Worm (Caenorhabditis elegans) whole organism, L1 larva: ENCODE results near the gene Y54G11A.7.

Source experiments
- F16B12.6 ChIP-seq: fragments of 150-350 bp; optimal IDR thresholded peaks from 2 replicates; lab custom pipeline; 2014; ENCODE audit warnings: missing biosample characterization, missing genetic modification characterization
- ama-1 ChIP-seq: fragments of 150-350 bp; optimal IDR thresholded peaks from 2 replicates; lab custom pipeline; 2014
- fos-1 ChIP-seq: fragments of 150-350 bp; optimal IDR thresholded peaks from 2 replicates; lab custom pipeline; 2014; ENCODE audit warnings: missing biosample characterization, missing genetic modification characterization
- ztf-11 ChIP-seq, 2 experiments: sonication (generic microtip); optimal IDR thresholded peaks; 2 replicates each; lab custom pipeline; 2016 to 2017; ENCODE audit warnings: missing genetic modification characterization in 2 of 2, missing biosample characterization in 1 of 2, missing compliant biosample characterization in 1 of 2

- no peak for TF ChIP-seq F16B12.6 (tag; lab: Kevin White, UChicago)
- peak; percentile 32 for TF ChIP-seq fos-1 (tag; lab: Kevin White, UChicago)
- TF ChIP-seq ama-1 (lab: Kevin White, UChicago) = no peak
- TF ChIP-seq ztf-11 (tag; optimal IDR thresholded peaks at IDR 0.05; lab: Kevin White, UChicago) = no peak
Observed at ce11 chrII:14296320-14296719, 785 bp upstream of the Y54G11A.7 start.
